Worm (Caenorhabditis elegans) whole organism, L2 larva: ENCODE data around the gene K11D12.12.

ENCODE experiments used
- egl-27 ChIP-seq: sonication (generic microtip); optimal IDR thresholded peaks from 3 replicates; lab custom pipeline; 2017; ENCODE audit warnings: missing biosample characterization, missing genetic modification reagents, missing genetic modification characterization
- lin-13 ChIP-seq: fragments of 150-350 bp; optimal IDR thresholded peaks from 2 replicates; lab custom pipeline; 2014; ENCODE audit warnings: missing biosample characterization, missing genetic modification reagents, missing genetic modification characterization
- nhr-23 ChIP-seq: fragments of 150-350 bp; optimal IDR thresholded peaks from 2 replicates; lab custom pipeline; 2014; ENCODE audit warnings: missing biosample characterization, missing genetic modification reagents, missing genetic modification characterization
- nhr-25 ChIP-seq: fragments of 150-350 bp; sonication (generic microtip); optimal IDR thresholded peaks from 3 replicates; lab custom pipeline; 2014; ENCODE audit warnings: missing biosample characterization, missing genetic modification characterization
- peb-1 ChIP-seq: fragments of 150-350 bp; optimal IDR thresholded peaks from 2 replicates; lab custom pipeline; 2014; ENCODE audit warnings: missing biosample characterization, missing genetic modification characterization
- unc-39 ChIP-seq: fragments of 150-350 bp; optimal IDR thresholded peaks from 2 replicates; lab custom pipeline; 2014; ENCODE audit warnings: missing biosample characterization, missing genetic modification characterization
- unc-62 ChIP-seq: fragments of 150-350 bp; optimal IDR thresholded peaks from 2 replicates; lab custom pipeline; 2014; ENCODE audit warnings: missing biosample characterization, missing genetic modification reagents, missing genetic modification characterization

DNA sequence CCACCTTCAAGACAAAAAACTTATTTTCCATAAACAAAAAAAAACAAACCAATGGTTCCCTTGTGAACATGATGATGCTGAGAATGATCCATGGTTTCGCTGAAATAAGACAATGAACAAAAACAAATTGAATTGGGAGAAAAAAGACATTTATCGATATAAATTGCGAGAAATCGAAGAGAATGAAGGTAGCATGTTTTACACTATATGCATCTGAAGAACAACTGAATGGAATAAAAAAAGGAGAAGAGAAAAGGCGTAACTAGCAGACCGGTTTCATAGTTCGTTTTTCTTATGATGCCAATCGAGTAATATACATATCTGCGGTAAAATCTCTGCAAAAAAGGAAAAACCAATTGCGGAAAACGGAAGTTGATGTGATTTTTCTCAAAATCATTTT is 17.4 kb downstream of the K11D12.12 start, which contains the start of gene Y58A7A.1:
- TF ChIP-seq unc-39 (tag; lab: Kevin White, UChicago) = no peak
- no peak for TF ChIP-seq egl-27
- TF ChIP-seq unc-62 = no peak
- TF ChIP-seq nhr-25 (tag; lab: Kevin White, UChicago) = no peak
- no peak for TF ChIP-seq lin-13 (GFP tag; lab: Kevin White, UChicago)
- TF ChIP-seq nhr-23 (tag; lab: Kevin White, UChicago) = no peak
- TF ChIP-seq peb-1 (tag; lab: Kevin White, UChicago) = no peak
